Worm (Caenorhabditis elegans): ENCODE results near the gene sod-1.

Gene sod-1

ce11 chrII:6935975-6936374 is 37.7 kb downstream of the sod-1 start:
- TF ChIP-seq lin-13 (GFP tag; optimal IDR thresholded peaks at IDR 0.05) = no peak
- TF ChIP-seq Y55F3AM.14 (GFP tag; optimal IDR thresholded peaks at IDR 0.05) = no peak
- TF ChIP-seq crh-2 (tag; optimal IDR thresholded peaks at IDR 0.05) = no peak
- no peak for TF ChIP-seq nhr-25 (tag; optimal IDR thresholded peaks at IDR 0.05)

- TF ChIP-seq nhr-12 (tag; optimal IDR thresholded peaks at IDR 0.05) (no peak), unc-39 (tag; optimal IDR thresholded peaks at IDR 0.05) (no peak), nhr-21 (tag; optimal IDR thresholded peaks at IDR 0.05) (no peak), ama-1 (optimal IDR thresholded peaks at IDR 0.05) (no peak), nhr-6 (tag; optimal IDR thresholded peaks at IDR 0.05) (no peak), mab-5 (tag; optimal IDR thresholded peaks at IDR 0.05) (no peak), ZK546.5 (tag; optimal IDR thresholded peaks at IDR 0.05) (no peak), unc-62 (GFP tag; optimal IDR thresholded peaks at IDR 0.05) (no peak), aly-2 (tag; optimal IDR thresholded peaks at IDR 0.05) (no peak), egl-27 (tag; optimal IDR thresholded peaks at IDR 0.05) (no peak), peb-1 (tag; optimal IDR thresholded peaks at IDR 0.05) (no peak), crh-2 (tag; optimal IDR thresholded peaks at IDR 0.05) (no peak), F13H6.1 (tag; optimal IDR thresholded peaks at IDR 0.05) (no peak)
Observed at ce11 chrII:6934729-6935128, 39.0 kb downstream of the sod-1 start.

- TF ChIP-seq nhr-77 (tag; optimal IDR thresholded peaks at IDR 0.05) (no peak), dmd-4 (tag; optimal IDR thresholded peaks at IDR 0.05) (no peak), ama-1 (optimal IDR thresholded peaks at IDR 0.05) (no peak), nhr-129 (tag; optimal IDR thresholded peaks at IDR 0.05) (no peak), alr-1 (tag; optimal IDR thresholded peaks at IDR 0.05) (no peak), crh-2 (tag; optimal IDR thresholded peaks at IDR 0.05) (no peak), ztf-11 (tag; optimal IDR thresholded peaks at IDR 0.05) (no peak), nhr-12 (tag; optimal IDR thresholded peaks at IDR 0.05) (no peak), mab-5 (tag; optimal IDR thresholded peaks at IDR 0.05) (no peak), lin-39 (tag; optimal IDR thresholded peaks at IDR 0.05) (no peak), nhr-10 (tag; optimal IDR thresholded peaks at IDR 0.05) (no peak), ceh-82 (tag; optimal IDR thresholded peaks at IDR 0.05) (no peak)
Observed at ce11 chrII:6932978-6933377, 40.7 kb downstream of the sod-1 start.

- no peak for TF ChIP-seq nhr-11 (tag; optimal IDR thresholded peaks at IDR 0.05)
- TF ChIP-seq C34F6.9 (tag; optimal IDR thresholded peaks at IDR 0.05) = peak; percentile 45
- peak; percentile 58 for TF ChIP-seq unc-55 (GFP tag; optimal IDR thresholded peaks at IDR 0.05)
Observed at ce11 chrII:6930072-6930471, 43.6 kb downstream of the sod-1 start.

ce11 chrII:6928416-6928815 is 45.3 kb downstream of the sod-1 start, which contains the start of gene flcn-1:
Gene flcn-1, plus strand, starts transcription at chrII:6928763.
- TF ChIP-seq fos-1 (tag; optimal IDR thresholded peaks at IDR 0.05) (peak; percentile 11), elt-3 (tag; optimal IDR thresholded peaks at IDR 0.05) (no peak), crh-2 (tag; optimal IDR thresholded peaks at IDR 0.05) (peak; percentile 59), lsy-2 (tag; optimal IDR thresholded peaks at IDR 0.05) (peak in 1 of 2 experiments; percentile 66), C34F6.9 (tag; optimal IDR thresholded peaks at IDR 0.05) (peak; percentile 80), nhr-25 (tag; optimal IDR thresholded peaks at IDR 0.05) (peak; percentile 38), unc-55 (GFP tag; optimal IDR thresholded peaks at IDR 0.05) (peak; percentile 45), lin-11 (tag; optimal IDR thresholded peaks at IDR 0.05) (no peak), R02D3.7 (tag; optimal IDR thresholded peaks at IDR 0.05) (no peak), sma-9 (GFP tag; optimal IDR thresholded peaks at IDR 0.05) (peak; percentile 77), sma-9 (tag; optimal IDR thresholded peaks at IDR 0.05) (no peak), dmd-4 (tag; optimal IDR thresholded peaks at IDR 0.05) (no peak), nhr-129 (tag; optimal IDR thresholded peaks at IDR 0.05) (peak; percentile 63), skn-1 (tag; optimal IDR thresholded peaks at IDR 0.05) (peak; percentile 28), Y55F3AM.14 (GFP tag; optimal IDR thresholded peaks at IDR 0.05) (no peak), snpc-4 (tag; optimal IDR thresholded peaks at IDR 0.05) (peak; percentile 2), lin-39 (tag; optimal IDR thresholded peaks at IDR 0.05) (no peak), nhr-237 (tag; optimal IDR thresholded peaks at IDR 0.05) (no peak), unc-62 (GFP tag; optimal IDR thresholded peaks at IDR 0.05) (no peak), F13H6.1 (tag; optimal IDR thresholded peaks at IDR 0.05) (peak; percentile 59), nhr-6 (tag; optimal IDR thresholded peaks at IDR 0.05) (peak; percentile 66)

All from whole organism, L2 larva.